Worm (Caenorhabditis elegans): ENCODE data around the gene C50H11.8.

- TF ChIP-seq ceh-48 (tag; optimal IDR thresholded peaks at IDR 0.05) (no peak), pha-4 (tag; optimal IDR thresholded peaks at IDR 0.05) (no peak), rnt-1 (tag; optimal IDR thresholded peaks at IDR 0.05) (no peak), hlh-15 (tag; optimal IDR thresholded peaks at IDR 0.05) (no peak), dmd-4 (tag; optimal IDR thresholded peaks at IDR 0.05; ENCODE audit: borderline replicate concordance) (no peak), hlh-30 (tag; optimal IDR thresholded peaks at IDR 0.05; ENCODE audit: insufficient read depth) (no peak), tbx-2 (tag; optimal IDR thresholded peaks at IDR 0.05) (no peak), ama-1 (optimal IDR thresholded peaks at IDR 0.05) (no peak), fkh-10 (GFP tag; optimal IDR thresholded peaks at IDR 0.05) (no peak)
These were observed 40.2 kb upstream of the C50H11.8 start, which contains the start of gene K12D9.1 for ce11 chrV:3014185-3014584.
